1 fruit fly cellular context compared by ENCODE assay signal in the genomic region with DNA sequence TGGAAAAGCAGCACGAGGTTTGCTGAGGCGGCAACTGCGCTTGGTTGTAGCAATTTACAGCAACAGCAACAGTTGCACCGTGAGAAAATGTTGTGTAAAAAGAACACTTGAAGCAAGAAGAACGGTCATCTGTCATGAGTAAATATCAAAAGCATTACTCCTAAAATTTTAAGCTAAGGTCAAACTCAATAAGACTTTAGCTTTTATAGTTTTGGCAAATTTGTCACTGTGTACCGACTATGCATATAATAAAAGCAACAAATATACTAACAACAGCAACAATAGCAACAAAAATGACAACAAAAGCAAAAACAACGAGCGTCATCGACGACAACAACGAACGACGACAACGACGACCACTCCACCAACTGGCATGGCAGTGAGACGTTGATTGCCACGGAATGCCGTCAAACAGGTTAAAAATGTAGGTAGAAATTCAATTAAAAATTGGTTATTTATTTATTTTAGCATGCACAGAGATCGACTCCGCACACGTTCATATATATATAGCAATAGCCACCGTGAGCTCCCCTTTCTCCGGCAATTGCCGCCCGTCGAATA.
TF ChIP-seq lines count a peak whose summit lies in the region.

No protein-coding gene starts in this region.

TF ChIP-seq in whole organism, embryonic, 481 proteins besides CTCF, POLR2A, EP300 and RAD21 (continued from another document and continues in another):
- TF ChIP-seq CG17328 (GFP tag; IDR thresholded peaks at IDR 0.05; lab: Robert Waterston, UW) (peak; percentile 92), CG17612 (GFP tag; IDR thresholded peaks at IDR 0.05; lab: Robert Waterston, UW) (no peak), stwl (tag; optimal IDR thresholded peaks at IDR 0.05; lab: Kevin White, UChicago) (no peak), gsb (GFP tag; IDR thresholded peaks at IDR 0.05; lab: Robert Waterston, UW) (no peak), CG10321 (GFP tag; IDR thresholded peaks at IDR 0.05; lab: Robert Waterston, UW) (peak; percentile 53; the same call in 1 of the 2 replicates), bcd (GFP tag; optimal IDR thresholded peaks at IDR 0.05; lab: Kevin White, UChicago) (peak; percentile 74), hbn (GFP tag; IDR thresholded peaks at IDR 0.05; lab: Robert Waterston, UW; ENCODE audit: partially characterized antibody) (no peak), CG2120 (GFP tag; optimal IDR thresholded peaks at IDR 0.05; lab: Kevin White, UChicago) (peak; percentile 30), pfk (GFP tag; optimal IDR thresholded peaks at IDR 0.05; lab: Kevin White, UChicago) (no peak), CG8924 (tag; optimal IDR thresholded peaks at IDR 0.05; lab: Kevin White, UChicago) (peak; percentile 83), CG1647 (GFP tag; optimal IDR thresholded peaks at IDR 0.05; lab: Kevin White, UChicago) (peak; percentile 76), ind (GFP tag; optimal IDR thresholded peaks at IDR 0.05; lab: Kevin White, UChicago) (peak; percentile 80), row (GFP tag; IDR thresholded peaks at IDR 0.05; lab: Robert Waterston, UW) (peak; percentile 83), CG12219 (GFP tag; optimal IDR thresholded peaks at IDR 0.05; lab: Kevin White, UChicago) (peak; percentile 86), CG18011 (GFP tag; optimal IDR thresholded peaks at IDR 0.05; lab: Kevin White, UChicago) (peak; percentile 26), zfh2 (GFP tag; optimal IDR thresholded peaks at IDR 0.05; lab: Kevin White, UChicago) (peak; percentile 15), lbe (GFP tag; optimal IDR thresholded peaks at IDR 0.05; lab: Kevin White, UChicago) (peak; percentile 78), ftz-f1 (GFP tag; optimal IDR thresholded peaks at IDR 0.05; lab: Kevin White, UChicago) (no peak), exex (tag; optimal IDR thresholded peaks at IDR 0.05; lab: Kevin White, UChicago) (no peak), CG15011 (GFP tag; optimal IDR thresholded peaks at IDR 0.05; lab: Kevin White, UChicago) (peak; percentile 46), CG13287 (GFP tag; IDR thresholded peaks at IDR 0.05; lab: Robert Waterston, UW; ENCODE audit: partially characterized antibody) (no peak), CG9437 (GFP tag; optimal IDR thresholded peaks at IDR 0.05; lab: Kevin White, UChicago) (peak; percentile 60), Optix (GFP tag; IDR thresholded peaks at IDR 0.05; lab: Robert Waterston, UW) (peak; percentile 85; the same call in 2 of the 3 replicates), CG10431 (GFP tag; optimal IDR thresholded peaks at IDR 0.05; lab: Kevin White, UChicago) (peak; percentile 50), CG18764 (GFP tag; optimal IDR thresholded peaks at IDR 0.05; lab: Kevin White, UChicago) (peak; percentile 58), CG12942 (GFP tag; optimal IDR thresholded peaks at IDR 0.05; lab: Kevin White, UChicago) (peak; percentile 80), cg (GFP tag; optimal IDR thresholded peaks at IDR 0.05; lab: Kevin White, UChicago) (no peak), CG34422 (GFP tag; IDR thresholded peaks at IDR 0.05; lab: Robert Waterston, UW) (peak; percentile 76), Gug (GFP tag; IDR thresholded peaks at IDR 0.05; lab: Robert Waterston, UW) (peak; percentile 68; the same call in 3 of the 4 replicates), lov (optimal IDR thresholded peaks at IDR 0.05; lab: Kevin White, UChicago) (no peak), lov (GFP tag; IDR thresholded peaks at IDR 0.05; lab: Robert Waterston, UW) (peak; percentile 73; the same call in 2 of the 3 replicates), CG12391 (tag; optimal IDR thresholded peaks at IDR 0.05; lab: Kevin White, UChicago) (peak; percentile 80), cas (GFP tag; IDR thresholded peaks at IDR 0.05; lab: Robert Waterston, UW) (peak; percentile 21; the same call in 1 of the 2 replicates), vvl (GFP tag; IDR thresholded peaks at IDR 0.05; lab: Robert Waterston, UW) (peak; percentile 92), h (optimal IDR thresholded peaks at IDR 0.05; lab: Kevin White, UChicago) (no peak), aop (GFP tag; IDR thresholded peaks at IDR 0.05; lab: Robert Waterston, UW) (peak; percentile 72), CG42726 (GFP tag; IDR thresholded peaks at IDR 0.05; lab: Robert Waterston, UW; ENCODE audit: partially characterized antibody) (no peak), CG1603 (tag; optimal IDR thresholded peaks at IDR 0.05; lab: Kevin White, UChicago) (peak; percentile 92), hb (GFP tag; IDR thresholded peaks at IDR 0.05; lab: Robert Waterston, UW; ENCODE audit: partially characterized antibody) (no peak), NC2α (GFP tag; optimal IDR thresholded peaks at IDR 0.05; lab: Kevin White, UChicago) (peak; percentile 53), CG8359 (GFP tag; optimal IDR thresholded peaks at IDR 0.05; lab: Kevin White, UChicago; ENCODE audit: borderline replicate concordance) (peak; percentile 34), Dp (GFP tag; optimal IDR thresholded peaks at IDR 0.05; lab: Kevin White, UChicago) (no peak), CG11695 (GFP tag; IDR thresholded peaks at IDR 0.05; lab: Robert Waterston, UW) (peak; percentile 83), CG32532 (GFP tag; IDR thresholded peaks at IDR 0.05; lab: Robert Waterston, UW) (peak; percentile 39), run (tag; optimal IDR thresholded peaks at IDR 0.05; lab: Kevin White, UChicago) (peak; percentile 63), CG4730 (GFP tag; IDR thresholded peaks at IDR 0.05; lab: Robert Waterston, UW) (peak; percentile 62; the same call in 1 of the 2 replicates), amos (GFP tag; IDR thresholded peaks at IDR 0.05; lab: Robert Waterston, UW; ENCODE audit: partially characterized antibody) (no peak), CG12769 (tag; optimal IDR thresholded peaks at IDR 0.05; lab: Kevin White, UChicago) (peak; percentile 80), CG6765 (GFP tag; optimal IDR thresholded peaks at IDR 0.05; lab: Kevin White, UChicago) (no peak), prd (optimal IDR thresholded peaks at IDR 0.05; lab: Kevin White, UChicago) (no peak), prd (GFP tag; IDR thresholded peaks at IDR 0.05; lab: Robert Waterston, UW) (peak; percentile 89), H2.0 (GFP tag; IDR thresholded peaks at IDR 0.05; lab: Robert Waterston, UW) (peak; percentile 87), tll (GFP tag; optimal IDR thresholded peaks at IDR 0.05; lab: Kevin White, UChicago) (no peak), CG14441 (GFP tag; IDR thresholded peaks at IDR 0.05; lab: Robert Waterston, UW) (peak; percentile 87), fu2 (GFP tag; optimal IDR thresholded peaks at IDR 0.05; lab: Kevin White, UChicago) (peak; percentile 1), bab2 (GFP tag; optimal IDR thresholded peaks at IDR 0.05; lab: Kevin White, UChicago) (peak; percentile 75), br (optimal IDR thresholded peaks at IDR 0.05; lab: Kevin White, UChicago) (no peak), CG17802 (tag; optimal IDR thresholded peaks at IDR 0.05; lab: Kevin White, UChicago) (peak; percentile 54), CG11247 (GFP tag; IDR thresholded peaks at IDR 0.05; lab: Robert Waterston, UW) (peak; percentile 73), en (GFP tag; optimal IDR thresholded peaks at IDR 0.05; lab: Kevin White, UChicago) (peak; percentile 79), Side (GFP tag; optimal IDR thresholded peaks at IDR 0.05; lab: Kevin White, UChicago) (peak; percentile 79), CG10147 (GFP tag; optimal IDR thresholded peaks at IDR 0.05; lab: Kevin White, UChicago) (peak; percentile 60), Dip3 (GFP tag; optimal IDR thresholded peaks at IDR 0.05; lab: Kevin White, UChicago) (peak; percentile 40), cwo (GFP tag; optimal IDR thresholded peaks at IDR 0.05; lab: Kevin White, UChicago) (peak; percentile 35), zfh1 (GFP tag; IDR thresholded peaks at IDR 0.05; lab: Robert Waterston, UW) (peak; percentile 93), CG31365 (tag; optimal IDR thresholded peaks at IDR 0.05; lab: Kevin White, UChicago) (peak; percentile 34), Neu2 (GFP tag; optimal IDR thresholded peaks at IDR 0.05; lab: Kevin White, UChicago; ENCODE audit: borderline replicate concordance) (no peak), CG2712 (tag; optimal IDR thresholded peaks at IDR 0.05; lab: Kevin White, UChicago) (peak; percentile 79), CG11560 (tag; IDR thresholded peaks at IDR 0.05; lab: Robert Waterston, UW) (0 out of 3 replicates have a peak, but pooled peaks have one; percentile 15), slou (GFP tag; optimal IDR thresholded peaks at IDR 0.05; lab: Kevin White, UChicago) (peak; percentile 45), Camta (GFP tag; optimal IDR thresholded peaks at IDR 0.05; lab: Kevin White, UChicago) (peak; percentile 89), CG31224 (GFP tag; IDR thresholded peaks at IDR 0.05; lab: Robert Waterston, UW) (peak; percentile 48; the same call in 1 of the 2 replicates), CG4707 (GFP tag; optimal IDR thresholded peaks at IDR 0.05; lab: Kevin White, UChicago) (peak; percentile 80), mirr (GFP tag; optimal IDR thresholded peaks at IDR 0.05; lab: Kevin White, UChicago) (no peak), CG33557 (GFP tag; optimal IDR thresholded peaks at IDR 0.05; lab: Kevin White, UChicago) (no peak), Sry-β (GFP tag; optimal IDR thresholded peaks at IDR 0.05; lab: Kevin White, UChicago) (no peak), CG17912 (GFP tag; optimal IDR thresholded peaks at IDR 0.05; lab: Kevin White, UChicago) (peak; percentile 54), CG2202 (tag; optimal IDR thresholded peaks at IDR 0.05; lab: Kevin White, UChicago) (peak; percentile 58), CG34376 (GFP tag; optimal IDR thresholded peaks at IDR 0.05; lab: Kevin White, UChicago) (no peak), da (GFP tag; optimal IDR thresholded peaks at IDR 0.05; lab: Kevin White, UChicago) (peak; percentile 55), Doc3 (GFP tag; IDR thresholded peaks at IDR 0.05; lab: Robert Waterston, UW; ENCODE audit: partially characterized antibody) (no peak), mam (GFP tag; optimal IDR thresholded peaks at IDR 0.05; lab: Kevin White, UChicago) (peak; percentile 74), D19A (tag; optimal IDR thresholded peaks at IDR 0.05; lab: Kevin White, UChicago) (peak; percentile 77), Dfd (GFP tag; optimal IDR thresholded peaks at IDR 0.05; lab: Kevin White, UChicago) (no peak), abd-A (tag; optimal IDR thresholded peaks at IDR 0.05; lab: Kevin White, UChicago) (no peak), Atf-2 (GFP tag; optimal IDR thresholded peaks at IDR 0.05; lab: Kevin White, UChicago) (peak; percentile 77), HLH4C (GFP tag; IDR thresholded peaks at IDR 0.05; lab: Robert Waterston, UW; ENCODE audit: partially characterized antibody) (no peak), wek (GFP tag; optimal IDR thresholded peaks at IDR 0.05; lab: Kevin White, UChicago) (peak; percentile 63), CG12659 (GFP tag; optimal IDR thresholded peaks at IDR 0.05; lab: Kevin White, UChicago) (peak; percentile 76), CG13296 (GFP tag; optimal IDR thresholded peaks at IDR 0.05; lab: Kevin White, UChicago) (peak; percentile 59), kay (GFP tag; optimal IDR thresholded peaks at IDR 0.05; lab: Kevin White, UChicago) (peak; percentile 67), tup (GFP tag; optimal IDR thresholded peaks at IDR 0.05; lab: Kevin White, UChicago) (peak; percentile 29), Asciz (GFP tag; optimal IDR thresholded peaks at IDR 0.05; lab: Kevin White, UChicago) (peak; percentile 78), slbo (GFP tag; IDR thresholded peaks at IDR 0.05; lab: Robert Waterston, UW) (peak; percentile 75), CG3281 (GFP tag; optimal IDR thresholded peaks at IDR 0.05; lab: Kevin White, UChicago) (peak; percentile 30), CG12071 (GFP tag; optimal IDR thresholded peaks at IDR 0.05; lab: Kevin White, UChicago) (peak; percentile 69), klu (GFP tag; IDR thresholded peaks at IDR 0.05; lab: Robert Waterston, UW) (peak; percentile 42; the same call in 1 of the 2 replicates), sisA (GFP tag; IDR thresholded peaks at IDR 0.05; lab: Robert Waterston, UW) (peak; percentile 92), HmgZ (tag; optimal IDR thresholded peaks at IDR 0.05; lab: Kevin White, UChicago) (peak; percentile 55), CG15073 (GFP tag; optimal IDR thresholded peaks at IDR 0.05; lab: Kevin White, UChicago) (no peak), ara (GFP tag; IDR thresholded peaks at IDR 0.05; lab: Robert Waterston, UW) (peak; percentile 78; the same call in 1 of the 2 replicates), unpg (GFP tag; optimal IDR thresholded peaks at IDR 0.05; lab: Kevin White, UChicago) (peak; percentile 88), Gsc (GFP tag; IDR thresholded peaks at IDR 0.05; lab: Robert Waterston, UW) (peak; percentile 54; the same call in 1 of the 2 replicates), CG30020 (tag; optimal IDR thresholded peaks at IDR 0.05; lab: Kevin White, UChicago) (peak; percentile 36), CG7745 (tag; optimal IDR thresholded peaks at IDR 0.05; lab: Kevin White, UChicago) (no peak), trh (GFP tag; optimal IDR thresholded peaks at IDR 0.05; lab: Kevin White, UChicago) (peak; percentile 40), CG6272 (GFP tag; IDR thresholded peaks at IDR 0.05; lab: Robert Waterston, UW) (peak; percentile 47; the same call in 1 of the 2 replicates), Ptx1 (GFP tag; IDR thresholded peaks at IDR 0.05; lab: Robert Waterston, UW) (peak; percentile 92), Taf1 (GFP tag; IDR thresholded peaks at IDR 0.05; lab: Robert Waterston, UW) (no peak), lilli (GFP tag; optimal IDR thresholded peaks at IDR 0.05; lab: Kevin White, UChicago) (peak; percentile 73), her (GFP tag; optimal IDR thresholded peaks at IDR 0.05; lab: Kevin White, UChicago) (peak; percentile 76), CG18619 (GFP tag; optimal IDR thresholded peaks at IDR 0.05; lab: Kevin White, UChicago) (peak; percentile 62), CG9932 (GFP tag; IDR thresholded peaks at IDR 0.05; lab: Robert Waterston, UW) (peak; percentile 48; the same call in 1 of the 2 replicates), CG2875 (GFP tag; optimal IDR thresholded peaks at IDR 0.05; lab: Kevin White, UChicago) (peak; percentile 80), mld (GFP tag; IDR thresholded peaks at IDR 0.05; lab: Robert Waterston, UW; ENCODE audit: partially characterized antibody) (no peak), CG14860 (GFP tag; IDR thresholded peaks at IDR 0.05; lab: Robert Waterston, UW; ENCODE audit: partially characterized antibody) (no peak), wdn (GFP tag; IDR thresholded peaks at IDR 0.05; lab: Robert Waterston, UW) (peak; percentile 21; the same call in 1 of the 2 replicates), CG3163 (GFP tag; optimal IDR thresholded peaks at IDR 0.05; lab: Kevin White, UChicago) (peak; percentile 55), CG17359 (tag; optimal IDR thresholded peaks at IDR 0.05; lab: Kevin White, UChicago) (peak; percentile 90), HLHmδ (GFP tag; optimal IDR thresholded peaks at IDR 0.05; lab: Kevin White, UChicago) (no peak), CG7556 (GFP tag; optimal IDR thresholded peaks at IDR 0.05; lab: Kevin White, UChicago) (peak; percentile 76), CG8478 (optimal IDR thresholded peaks at IDR 0.05; lab: Kevin White, UChicago) (no peak)
